Worm (Caenorhabditis elegans) whole organism, L1 larva: Measurements from ENCODE around the gene C16D9.1.

Experiments
- C04F5.9 ChIP-seq: sonication (generic microtip); optimal IDR thresholded peaks from 2 replicates; lab custom pipeline; 2016; ENCODE audit warnings: missing genetic modification characterization, missing compliant biosample characterization
- C16A3.4 ChIP-seq: fragments of 150-350 bp; optimal IDR thresholded peaks from 2 replicates; lab custom pipeline; 2014; ENCODE audit warnings: missing biosample characterization, missing genetic modification characterization
- alr-1 ChIP-seq: fragments of 200-800 bp; sonication (Bioruptor generic); optimal IDR thresholded peaks from 2 replicates; lab custom pipeline; 2018; ENCODE audit warnings: borderline replicate concordance, mild to moderate bottlenecking, missing genetic modification characterization, missing compliant biosample characterization
- blmp-1 ChIP-seq: fragments of 150-350 bp; optimal IDR thresholded peaks from 2 replicates; lab custom pipeline; 2014; ENCODE audit warnings: missing biosample characterization, missing genetic modification characterization
- ceh-63 ChIP-seq: fragments of 200-800 bp; sonication (Bioruptor generic); optimal IDR thresholded peaks from 2 replicates; lab custom pipeline; 2018; ENCODE audit warnings: mild to moderate bottlenecking, missing genetic modification characterization, missing compliant biosample characterization
- ceh-8 ChIP-seq: fragments of 200-800 bp; sonication (Bioruptor generic); optimal IDR thresholded peaks from 2 replicates; lab custom pipeline; 2018; ENCODE audit warnings: mild to moderate bottlenecking, missing genetic modification characterization, moderate library complexity, missing compliant biosample characterization
- ceh-82 ChIP-seq, 3 experiments: fragments of 150-350 bp in 1 of 3; sonication (generic microtip) in 2 of 3; optimal IDR thresholded peaks; 2 replicates each; lab custom pipeline; 2014 to 2017; ENCODE audit warnings: missing biosample characterization in 3 of 3, missing genetic modification characterization in 3 of 3
- ces-1 ChIP-seq: fragments of 150-350 bp; optimal IDR thresholded peaks from 2 replicates; lab custom pipeline; 2014; ENCODE audit warnings: missing biosample characterization, missing genetic modification reagents, missing genetic modification characterization
- dpl-1 ChIP-seq, 3 experiments: fragments of 150-350 bp in 2 of 3; sonication (generic microtip) in 1 of 3; optimal IDR thresholded peaks; 2 replicates each; lab custom pipeline; 2014 to 2017; ENCODE audit warnings: missing biosample characterization in 3 of 3, missing genetic modification characterization in 3 of 3, missing genetic modification reagents in 3 of 3
- efl-1 ChIP-seq, 4 experiments: fragments of 150-350 bp; optimal IDR thresholded peaks in 3 of 4; peaks in 1 of 4; 1 replicate in 1 of 4; 2 replicates in 3 of 4; lab custom pipeline; 2014; ENCODE audit warnings: missing biosample characterization in 2 of 4, missing genetic modification characterization in 2 of 4, missing genetic modification reagents in 2 of 4
- efl-3 ChIP-seq: fragments of 200-800 bp; sonication (Bioruptor generic); optimal IDR thresholded peaks from 2 replicates; lab custom pipeline; 2018; ENCODE audit warnings: mild to moderate bottlenecking, missing genetic modification characterization, missing compliant biosample characterization
- egl-13 ChIP-seq: sonication (generic microtip); optimal IDR thresholded peaks from 2 replicates; lab custom pipeline; 2016; ENCODE audit warnings: missing genotype, missing genetic modification reagents, missing genetic modification characterization, missing compliant biosample characterization
- egl-27 ChIP-seq, 2 experiments: fragments of 150-350 bp in 1 of 2; sonication (generic microtip); optimal IDR thresholded peaks; 3 replicates each; lab custom pipeline; 2017 to 2018; ENCODE audit warnings: missing biosample characterization in 2 of 2, missing genetic modification characterization in 2 of 2, missing genetic modification reagents in 2 of 2
- elt-3 ChIP-seq, 6 experiments: fragments of 150-350 bp in 1 of 6; sonication (generic microtip); optimal IDR thresholded peaks; 2 replicates each; lab custom pipeline; 2017 to 2018; ENCODE audit warnings: missing biosample characterization in 6 of 6, missing genetic modification characterization in 6 of 6, inconsistent platforms in 1 of 6
- ets-5 ChIP-seq: fragments of 200-800 bp; sonication (Bioruptor generic); IDR thresholded peaks from 2 replicates; pipeline ENCODE4 v1.3.6; 2022; ENCODE audit warnings: missing genetic modification characterization, missing compliant biosample characterization
- fkh-10 ChIP-seq: sonication (generic microtip); optimal IDR thresholded peaks from 2 replicates; lab custom pipeline; 2017; ENCODE audit warnings: missing biosample characterization, missing genetic modification reagents, missing genetic modification characterization
- fkh-4 ChIP-seq: sonication (generic microtip); optimal IDR thresholded peaks from 2 replicates; lab custom pipeline; 2016; ENCODE audit warnings: missing compliant biosample characterization, missing genetic modification characterization, borderline replicate concordance
- fos-1 ChIP-seq: fragments of 150-350 bp; optimal IDR thresholded peaks from 2 replicates; lab custom pipeline; 2014; ENCODE audit warnings: missing biosample characterization, missing genetic modification characterization
- grh-1 ChIP-seq: fragments of 200-800 bp; sonication (Bioruptor generic); IDR thresholded peaks from 2 replicates; pipeline ENCODE4 v1.3.6; 2022; ENCODE audit warnings: missing genetic modification reagents, missing genetic modification characterization, missing compliant biosample characterization
- hlh-4 ChIP-seq: sonication (generic microtip); optimal IDR thresholded peaks from 2 replicates; lab custom pipeline; 2016; ENCODE audit warnings: mild to moderate bottlenecking, missing genetic modification characterization, missing compliant biosample characterization
- irx-1 ChIP-seq: sonication (generic microtip); optimal IDR thresholded peaks from 2 replicates; lab custom pipeline; 2016; ENCODE audit warnings: missing genetic modification characterization, missing compliant biosample characterization
- isw-1 ChIP-seq: fragments of 200-800 bp; sonication (Bioruptor generic); IDR thresholded peaks from 2 replicates; pipeline ENCODE4 v1.3.6; 2022; ENCODE audit warnings: missing genetic modification characterization, missing compliant biosample characterization
- lin-13 ChIP-seq: fragments of 150-350 bp; optimal IDR thresholded peaks from 2 replicates; lab custom pipeline; 2014; ENCODE audit warnings: missing biosample characterization, missing genetic modification reagents, missing genetic modification characterization
- lin-14 ChIP-seq: fragments of 200-800 bp; sonication (Bioruptor generic); optimal IDR thresholded peaks from 2 replicates; lab custom pipeline; 2018; ENCODE audit warnings: mild to moderate bottlenecking, missing genetic modification characterization, moderate library complexity, missing compliant biosample characterization
- lin-15B ChIP-seq: fragments of 150-350 bp; sonication (generic microtip); optimal IDR thresholded peaks from 3 replicates; lab custom pipeline; 2014; ENCODE audit warnings: missing biosample characterization, missing genetic modification characterization
- lin-35 ChIP-seq, 2 experiments: fragments of 150-350 bp; optimal IDR thresholded peaks; 2 replicates each; lab custom pipeline; 2014; ENCODE audit warnings: missing biosample characterization in 2 of 2, missing genetic modification characterization in 2 of 2, missing genetic modification reagents in 2 of 2
- lir-3 ChIP-seq: sonication (generic microtip); optimal IDR thresholded peaks from 2 replicates; lab custom pipeline; 2016; ENCODE audit warnings: mild to moderate bottlenecking, missing genetic modification characterization, moderate library complexity, missing compliant biosample characterization; ENCODE audit not compliant: poor library complexity
- lsy-2 ChIP-seq, 2 experiments: fragments of 150-350 bp; optimal IDR thresholded peaks; 2 replicates each; lab custom pipeline; 2014; ENCODE audit warnings: missing biosample characterization in 2 of 2, missing genetic modification characterization in 2 of 2
- mdl-1 ChIP-seq, 2 experiments: fragments of 150-350 bp; optimal IDR thresholded peaks; 2 replicates each; lab custom pipeline; 2014 to 2017; ENCODE audit warnings: missing biosample characterization in 2 of 2, missing genetic modification characterization in 2 of 2, inconsistent platforms in 1 of 2
- nhr-11 ChIP-seq: fragments of 150-350 bp; optimal IDR thresholded peaks from 2 replicates; lab custom pipeline; 2014; ENCODE audit warnings: missing biosample characterization, missing genetic modification characterization
- nhr-19 ChIP-seq: fragments of 200-800 bp; sonication (Bioruptor generic); conservative IDR thresholded peaks from 2 replicates; pipeline ENCODE4 v1.3.6; 2022; ENCODE audit warnings: missing genetic modification characterization, missing compliant biosample characterization
- nhr-47 ChIP-seq: sonication (generic microtip); optimal IDR thresholded peaks from 2 replicates; lab custom pipeline; 2016; ENCODE audit warnings: mild to moderate bottlenecking, missing genetic modification characterization, moderate library complexity, missing compliant biosample characterization
- nhr-71 ChIP-seq: sonication (generic microtip); optimal IDR thresholded peaks from 2 replicates; lab custom pipeline; 2016; ENCODE audit warnings: mild to moderate bottlenecking, missing genetic modification characterization, moderate library complexity, missing compliant biosample characterization
- nhr-76 ChIP-seq: sonication (generic microtip); optimal IDR thresholded peaks from 2 replicates; lab custom pipeline; 2017; ENCODE audit warnings: missing biosample characterization, missing genetic modification characterization
- nhr-77 ChIP-seq: fragments of 150-350 bp; optimal IDR thresholded peaks from 2 replicates; lab custom pipeline; 2014; ENCODE audit warnings: missing biosample characterization, missing genetic modification characterization
- nhr-84 ChIP-seq: sonication (generic microtip); optimal IDR thresholded peaks from 2 replicates; lab custom pipeline; 2017; ENCODE audit warnings: missing biosample characterization, missing genetic modification characterization
- nhr-85 ChIP-seq: sonication (generic microtip); peaks from one replicate; lab custom pipeline; 2016; ENCODE audit warnings: missing genetic modification characterization, inconsistent platforms, missing compliant biosample characterization
- nhr-90 ChIP-seq: sonication (generic microtip); optimal IDR thresholded peaks from 2 replicates; lab custom pipeline; 2016; ENCODE audit warnings: mild to moderate bottlenecking, missing genetic modification characterization, missing compliant biosample characterization; ENCODE audit not compliant: poor library complexity
- pax-3 ChIP-seq: fragments of 200-800 bp; sonication (Bioruptor generic); optimal IDR thresholded peaks from 2 replicates; lab custom pipeline; 2018; ENCODE audit warnings: mild to moderate bottlenecking, missing genetic modification characterization, moderate library complexity, missing compliant biosample characterization
- rnt-1 ChIP-seq: sonication (generic microtip); optimal IDR thresholded peaks from 2 replicates; lab custom pipeline; 2016; ENCODE audit warnings: mild to moderate bottlenecking, missing genetic modification characterization, moderate library complexity, missing compliant biosample characterization
- snpc-4 ChIP-seq: fragments of 150-350 bp; optimal IDR thresholded peaks from 2 replicates; lab custom pipeline; 2014; ENCODE audit warnings: missing biosample characterization, missing genetic modification characterization
- snu-23 ChIP-seq: sonication (generic microtip); optimal IDR thresholded peaks from 2 replicates; lab custom pipeline; 2016; ENCODE audit warnings: missing genetic modification characterization, missing compliant biosample characterization
- sox-4 ChIP-seq: sonication (generic microtip); optimal IDR thresholded peaks from 2 replicates; lab custom pipeline; 2016; ENCODE audit warnings: missing genetic modification characterization, missing compliant biosample characterization
- sptf-1 ChIP-seq: fragments of 150-350 bp; optimal IDR thresholded peaks from 2 replicates; lab custom pipeline; 2014; ENCODE audit warnings: missing biosample characterization, missing genetic modification characterization
- sup-37 ChIP-seq: fragments of 200-800 bp; sonication (Bioruptor generic); optimal IDR thresholded peaks from 2 replicates; lab custom pipeline; 2018; ENCODE audit warnings: mild to moderate bottlenecking, missing genetic modification characterization, missing compliant biosample characterization
- tbx-2 ChIP-seq: sonication (generic microtip); optimal IDR thresholded peaks from 2 replicates; lab custom pipeline; 2016; ENCODE audit warnings: missing genetic modification characterization, missing compliant biosample characterization
- tlp-1 ChIP-seq: fragments of 150-350 bp; optimal IDR thresholded peaks from 2 replicates; lab custom pipeline; 2014; ENCODE audit warnings: missing biosample characterization, missing genetic modification characterization
- unc-130 ChIP-seq: fragments of 150-350 bp; optimal IDR thresholded peaks from 2 replicates; lab custom pipeline; 2017; ENCODE audit warnings: missing biosample characterization, missing genetic modification characterization, inconsistent platforms
- unc-30 ChIP-seq: sonication (generic microtip); optimal IDR thresholded peaks from 2 replicates; lab custom pipeline; 2017; ENCODE audit warnings: missing biosample characterization, missing genetic modification characterization
- unc-86 ChIP-seq: sonication (generic microtip); optimal IDR thresholded peaks from 2 replicates; lab custom pipeline; 2016; ENCODE audit warnings: missing genetic modification characterization, missing compliant biosample characterization
- zip-4 ChIP-seq: fragments of 200-800 bp; sonication (Bioruptor generic); optimal IDR thresholded peaks from 2 replicates; lab custom pipeline; 2018; ENCODE audit warnings: mild to moderate bottlenecking, missing genetic modification characterization, moderate library complexity, missing compliant biosample characterization
- ztf-11 ChIP-seq, 2 experiments: sonication (generic microtip); optimal IDR thresholded peaks; 2 replicates each; lab custom pipeline; 2016 to 2017; ENCODE audit warnings: missing genetic modification characterization in 2 of 2, missing biosample characterization in 1 of 2, missing compliant biosample characterization in 1 of 2
- ztf-4 ChIP-seq: fragments of 150-350 bp; optimal IDR thresholded peaks from 2 replicates; lab custom pipeline; 2014; ENCODE audit warnings: missing biosample characterization, missing genetic modification characterization

Gene C16D9.1

DNA sequence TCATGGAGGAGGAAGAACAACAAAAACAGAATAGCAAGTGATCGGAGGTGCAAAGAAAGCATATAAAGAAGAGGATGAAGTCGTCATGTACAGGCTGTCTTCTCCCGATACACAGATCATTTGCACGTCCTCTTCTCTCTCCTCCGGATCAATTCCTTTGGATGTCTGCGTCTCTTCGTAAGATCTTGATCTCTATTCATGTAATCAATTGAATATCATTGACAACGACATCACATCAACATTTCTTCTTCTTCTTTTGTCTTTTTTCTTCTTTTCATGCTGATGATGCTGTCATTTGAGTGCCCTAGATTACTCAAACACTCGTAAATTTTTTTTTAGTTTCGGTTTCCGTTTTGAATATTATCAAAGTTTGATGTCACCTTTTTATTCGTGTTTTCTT is 20.8 kb upstream of the C16D9.1 start, which contains the start of gene rol-3:
TSS of gene rol-3 (minus strand) at position 120 of the 400 bp plus-strand sequence.
- no peak for TF ChIP-seq fkh-4 (tag; lab: Kevin White, UChicago)
- no peak for TF ChIP-seq lsy-2 (tag; optimal IDR thresholded peaks at IDR 0.05; lab: Kevin White, UChicago)
- TF ChIP-seq unc-130 (tag; lab: Kevin White, UChicago): no peak
- TF ChIP-seq efl-1 (optimal IDR thresholded peaks at IDR 0.05; lab: Kevin White, UChicago): no peak
- TF ChIP-seq efl-1 (GFP tag; optimal IDR thresholded peaks at IDR 0.05 in 1 of 2; lab: Kevin White, UChicago): peak in 1 of 2 experiments; percentile 80
- TF ChIP-seq nhr-19 (GFP tag; lab: Robert Waterston, UW): no peak
- peak; percentile 44 for TF ChIP-seq snu-23 (GFP tag; lab: Kevin White, UChicago)
- no peak for TF ChIP-seq tlp-1
- TF ChIP-seq efl-3 (GFP tag; lab: Kevin White, UChicago): no peak
- peak in 4 of 6 experiments; percentile 15 to 63 (median 26) for TF ChIP-seq elt-3 (tag; optimal IDR thresholded peaks at IDR 0.05; lab: Kevin White, UChicago)
- TF ChIP-seq fkh-10: no peak
- no peak for TF ChIP-seq ceh-8 (GFP tag; lab: Kevin White, UChicago)
- no peak for TF ChIP-seq ets-5 (GFP tag; lab: Robert Waterston, UW)
- no peak for TF ChIP-seq nhr-76 (tag; lab: Kevin White, UChicago)
- TF ChIP-seq tbx-2 (tag; lab: Kevin White, UChicago): no peak
- no peak for TF ChIP-seq nhr-84 (tag; lab: Kevin White, UChicago)
- no peak for TF ChIP-seq lir-3 (tag; lab: Kevin White, UChicago)
- TF ChIP-seq sup-37 (GFP tag; lab: Kevin White, UChicago): no peak
- TF ChIP-seq hlh-4 (tag; lab: Kevin White, UChicago): no peak
- TF ChIP-seq pax-3 (tag; lab: Kevin White, UChicago): no peak
- TF ChIP-seq grh-1 (GFP tag; lab: Robert Waterston, UW): no peak
- TF ChIP-seq lin-14 (GFP tag; lab: Kevin White, UChicago): no peak
- TF ChIP-seq snpc-4 (tag; lab: Kevin White, UChicago): no peak
- TF ChIP-seq sox-4 (tag; lab: Kevin White, UChicago): no peak
- TF ChIP-seq C16A3.4 (tag; lab: Kevin White, UChicago): no peak
- TF ChIP-seq fos-1 (tag; lab: Kevin White, UChicago): no peak
- TF ChIP-seq ceh-82 (tag; optimal IDR thresholded peaks at IDR 0.05; lab: Kevin White, UChicago): no peak
- TF ChIP-seq sptf-1 (tag; lab: Kevin White, UChicago): no peak
- no peak for TF ChIP-seq mdl-1 (tag; optimal IDR thresholded peaks at IDR 0.05; lab: Kevin White, UChicago)
- no peak for TF ChIP-seq egl-27 (tag; optimal IDR thresholded peaks at IDR 0.05; lab: Kevin White, UChicago)
- no peak for TF ChIP-seq nhr-11
- no peak for TF ChIP-seq nhr-90
- TF ChIP-seq egl-13 (tag; lab: Kevin White, UChicago): no peak
- no peak for TF ChIP-seq zip-4
- TF ChIP-seq ceh-63: no peak
- TF ChIP-seq ztf-4 (tag; lab: Kevin White, UChicago): no peak
- TF ChIP-seq isw-1: no peak
- no peak for TF ChIP-seq dpl-1 (GFP tag; optimal IDR thresholded peaks at IDR 0.05; lab: Kevin White, UChicago)
- no peak for TF ChIP-seq C04F5.9
- no peak for TF ChIP-seq ces-1
- TF ChIP-seq nhr-85 (tag; lab: Kevin White, UChicago): peak; percentile 63
- no peak for TF ChIP-seq alr-1 (tag; lab: Kevin White, UChicago)
- no peak for TF ChIP-seq ztf-11 (tag; optimal IDR thresholded peaks at IDR 0.05; lab: Kevin White, UChicago)
- peak; percentile 42 for TF ChIP-seq blmp-1 (tag; lab: Kevin White, UChicago)
- no peak for TF ChIP-seq lin-15B (tag; lab: Kevin White, UChicago)
- no peak for TF ChIP-seq nhr-47 (tag; lab: Kevin White, UChicago)
- no peak for TF ChIP-seq lin-13
- no peak for TF ChIP-seq unc-86 (tag; lab: Kevin White, UChicago)
- no peak for TF ChIP-seq nhr-77 (tag; lab: Kevin White, UChicago)
- TF ChIP-seq nhr-71 (tag; lab: Kevin White, UChicago): peak; percentile 18
- no peak for TF ChIP-seq unc-30
- TF ChIP-seq irx-1 (tag; lab: Kevin White, UChicago): no peak
- TF ChIP-seq rnt-1: no peak
- peak in 1 of 2 experiments; percentile 23 for TF ChIP-seq lin-35 (GFP tag; optimal IDR thresholded peaks at IDR 0.05; lab: Kevin White, UChicago)
